Fruit fly (Drosophila melanogaster): ENCODE data around the gene CG42354.

Gene CG42354

DNA sequence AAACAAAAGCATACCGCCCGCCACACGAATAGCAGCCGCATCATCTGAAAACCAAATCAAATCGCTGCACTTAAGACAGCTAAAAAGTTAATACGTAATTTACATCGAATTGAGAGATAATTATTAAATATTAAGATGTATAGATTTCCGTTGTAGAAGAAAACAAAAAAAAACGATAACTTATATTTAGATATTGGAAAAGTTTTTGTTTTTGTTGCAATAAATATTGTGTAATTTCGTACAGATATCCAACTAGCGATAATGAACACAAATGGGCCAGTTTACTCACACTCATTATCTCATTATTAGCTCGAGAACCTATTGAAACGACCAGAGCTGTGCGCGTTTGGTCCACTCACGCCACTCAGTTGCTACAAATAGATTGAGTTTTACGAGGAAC, 35.9 kb upstream of the CG42354 start (continued):
- no peak for TF ChIP-seq CG14860 (GFP tag; IDR thresholded peaks at IDR 0.05; ENCODE audit: partially characterized antibody)
- peak; percentile 50 for TF ChIP-seq CG2120 (GFP tag; optimal IDR thresholded peaks at IDR 0.05)
- TF ChIP-seq Trl (optimal IDR thresholded peaks at IDR 0.05): no peak
- no peak for TF ChIP-seq Trl (GFP tag; optimal IDR thresholded peaks at IDR 0.05)
- no peak for TF ChIP-seq CrebB (tag; optimal IDR thresholded peaks at IDR 0.05)
- peak; percentile 2 for TF ChIP-seq Atf-2 (GFP tag; optimal IDR thresholded peaks at IDR 0.05)
- no peak for TF ChIP-seq Dbx (GFP tag; IDR thresholded peaks at IDR 0.05)
- TF ChIP-seq CG7963 (GFP tag; IDR thresholded peaks at IDR 0.05; ENCODE audit: partially characterized antibody): no peak
- TF ChIP-seq onecut (GFP tag; IDR thresholded peaks at IDR 0.05): no peak; the same call in none of the 2 replicates
- peak; percentile 70 for TF ChIP-seq CG6254 (GFP tag; optimal IDR thresholded peaks at IDR 0.05)
- TF ChIP-seq lab (GFP tag; optimal IDR thresholded peaks at IDR 0.05): peak; percentile 63
- TF ChIP-seq CG7928 (GFP tag; optimal IDR thresholded peaks at IDR 0.05): no peak
- peak; percentile 84 for TF ChIP-seq phol (tag; optimal IDR thresholded peaks at IDR 0.05)
- no peak for TF ChIP-seq dimm (GFP tag; IDR thresholded peaks at IDR 0.05)
- TF ChIP-seq ci (GFP tag; IDR thresholded peaks at IDR 0.05): peak; percentile 58; the same call in 1 of the 3 replicates
- peak; percentile 22 for TF ChIP-seq CG15011 (GFP tag; optimal IDR thresholded peaks at IDR 0.05)
- no peak for TF ChIP-seq CG34376 (GFP tag; optimal IDR thresholded peaks at IDR 0.05)
- peak; percentile 67 for TF ChIP-seq gcm (GFP tag; optimal IDR thresholded peaks at IDR 0.05)
- TF ChIP-seq Oaz (GFP tag; IDR thresholded peaks at IDR 0.05): no peak
- TF ChIP-seq ro (GFP tag; IDR thresholded peaks at IDR 0.05): no peak
- TF ChIP-seq knrl (GFP tag; IDR thresholded peaks at IDR 0.05; ENCODE audit: partially characterized antibody): no peak
- no peak for TF ChIP-seq CG1792 (GFP tag; optimal IDR thresholded peaks at IDR 0.05)
- no peak for TF ChIP-seq dati (GFP tag; IDR thresholded peaks at IDR 0.05)
- TF ChIP-seq CG4820 (GFP tag; optimal IDR thresholded peaks at IDR 0.05): peak; percentile 54
- TF ChIP-seq Vsx1 (GFP tag; optimal IDR thresholded peaks at IDR 0.05): peak; percentile 65
- TF ChIP-seq CG15073 (GFP tag; optimal IDR thresholded peaks at IDR 0.05): no peak
- TF ChIP-seq tna (GFP tag; IDR thresholded peaks at IDR 0.05; ENCODE audit: partially characterized antibody): no peak
- no peak for TF ChIP-seq Fer2 (tag; optimal IDR thresholded peaks at IDR 0.05)
- no peak for TF ChIP-seq en (GFP tag; optimal IDR thresholded peaks at IDR 0.05)
- no peak for TF ChIP-seq CG8089 (GFP tag; optimal IDR thresholded peaks at IDR 0.05)
- peak in 1 of 3 experiments; percentile 83 for TF ChIP-seq lola (GFP tag; optimal IDR thresholded peaks at IDR 0.05)
- TF ChIP-seq Drgx (GFP tag; IDR thresholded peaks at IDR 0.05): no peak
- TF ChIP-seq CG12219 (GFP tag; optimal IDR thresholded peaks at IDR 0.05): peak; percentile 52
- TF ChIP-seq Abd-B (GFP tag; optimal IDR thresholded peaks at IDR 0.05): peak; percentile 47
- TF ChIP-seq CG10654 (GFP tag; optimal IDR thresholded peaks at IDR 0.05): peak; percentile 24
- peak; percentile 15 for TF ChIP-seq CG17802 (tag; optimal IDR thresholded peaks at IDR 0.05)
- no peak for TF ChIP-seq sna (GFP tag; IDR thresholded peaks at IDR 0.05; ENCODE audit: partially characterized antibody)
- TF ChIP-seq CG7786 (GFP tag; optimal IDR thresholded peaks at IDR 0.05): no peak
- peak; percentile 60 for TF ChIP-seq gsb-n (tag; optimal IDR thresholded peaks at IDR 0.05)
- peak; percentile 66 for TF ChIP-seq odd (GFP tag; optimal IDR thresholded peaks at IDR 0.05)
- peak; percentile 8 for TF ChIP-seq Sry-β (GFP tag; optimal IDR thresholded peaks at IDR 0.05)
- TF ChIP-seq Taf1 (GFP tag; IDR thresholded peaks at IDR 0.05): no peak
- peak; percentile 5 for TF ChIP-seq CG13624 (GFP tag; optimal IDR thresholded peaks at IDR 0.05)
- TF ChIP-seq NC2β (GFP tag; optimal IDR thresholded peaks at IDR 0.05): no peak
- TF ChIP-seq bab2 (GFP tag; optimal IDR thresholded peaks at IDR 0.05): peak; percentile 14
- peak; percentile 39 for TF ChIP-seq CG3407 (GFP tag; optimal IDR thresholded peaks at IDR 0.05)
- peak; percentile 34 for TF ChIP-seq Fer3 (tag; optimal IDR thresholded peaks at IDR 0.05)
- no peak for TF ChIP-seq CG7987 (GFP tag; optimal IDR thresholded peaks at IDR 0.05)
- TF ChIP-seq dm (GFP tag; optimal IDR thresholded peaks at IDR 0.05): no peak
- TF ChIP-seq MBD-R2 (GFP tag; IDR thresholded peaks at IDR 0.05): no peak
- 0 out of 2 replicates have a peak, but pooled peaks have one; percentile 32 for TF ChIP-seq stc (GFP tag; IDR thresholded peaks at IDR 0.05)
